Worm (Caenorhabditis elegans) whole organism, L1 larva: ENCODE measurements around the gene ZK1248.20.

Experiments used
- C16A3.4 ChIP-seq: fragments of 150-350 bp; optimal IDR thresholded peaks from 2 replicates; lab custom pipeline; 2014; ENCODE audit warnings: missing biosample characterization, missing genetic modification characterization
- Y116A8C.19 ChIP-seq: sonication (generic microtip); optimal IDR thresholded peaks from 2 replicates; lab custom pipeline; 2016; ENCODE audit warnings: missing compliant biosample characterization, missing genetic modification characterization, borderline replicate concordance
- ama-1 ChIP-seq: fragments of 150-350 bp; optimal IDR thresholded peaks from 2 replicates; lab custom pipeline; 2014
- egl-27 ChIP-seq, 2 experiments: fragments of 150-350 bp in 1 of 2; sonication (generic microtip); optimal IDR thresholded peaks; 3 replicates each; lab custom pipeline; 2017 to 2018; ENCODE audit warnings: missing biosample characterization in 2 of 2, missing genetic modification characterization in 2 of 2, missing genetic modification reagents in 2 of 2
- jun-1 ChIP-seq: fragments of 150-350 bp; optimal IDR thresholded peaks from 2 replicates; lab custom pipeline; 2014; ENCODE audit warnings: missing biosample characterization, missing genetic modification reagents, missing genetic modification characterization
- lin-13 ChIP-seq: fragments of 150-350 bp; optimal IDR thresholded peaks from 2 replicates; lab custom pipeline; 2014; ENCODE audit warnings: missing biosample characterization, missing genetic modification reagents, missing genetic modification characterization
- lin-14 ChIP-seq: fragments of 200-800 bp; sonication (Bioruptor generic); optimal IDR thresholded peaks from 2 replicates; lab custom pipeline; 2018; ENCODE audit warnings: mild to moderate bottlenecking, missing genetic modification characterization, moderate library complexity, missing compliant biosample characterization
- lin-15B ChIP-seq: fragments of 150-350 bp; sonication (generic microtip); optimal IDR thresholded peaks from 3 replicates; lab custom pipeline; 2014; ENCODE audit warnings: missing biosample characterization, missing genetic modification characterization
- sptf-1 ChIP-seq: fragments of 150-350 bp; optimal IDR thresholded peaks from 2 replicates; lab custom pipeline; 2014; ENCODE audit warnings: missing biosample characterization, missing genetic modification characterization
- unc-62 ChIP-seq: fragments of 150-350 bp; optimal IDR thresholded peaks from 2 replicates; lab custom pipeline; 2014; ENCODE audit warnings: missing biosample characterization, missing genetic modification reagents, missing genetic modification characterization
- unc-86 ChIP-seq: sonication (generic microtip); optimal IDR thresholded peaks from 2 replicates; lab custom pipeline; 2016; ENCODE audit warnings: missing genetic modification characterization, missing compliant biosample characterization

ce11 chrII:5835146-5835545, 18.7 kb downstream of the ZK1248.20 start:
- TF ChIP-seq Y116A8C.19 (tag; lab: Kevin White, UChicago) (no peak), sptf-1 (no peak), egl-27 (tag; optimal IDR thresholded peaks at IDR 0.05; lab: Kevin White, UChicago) (no peak), lin-14 (GFP tag; lab: Kevin White, UChicago) (no peak), lin-15B (tag; lab: Kevin White, UChicago) (no peak), unc-86 (tag; lab: Kevin White, UChicago) (no peak), lin-13 (GFP tag; lab: Kevin White, UChicago) (no peak), jun-1 (tag; lab: Kevin White, UChicago) (no peak), unc-62 (GFP tag; lab: Kevin White, UChicago) (no peak), ama-1 (lab: Kevin White, UChicago) (no peak), C16A3.4 (tag; lab: Kevin White, UChicago) (no peak)
